Fruit fly (Drosophila melanogaster): ENCODE measurements around the gene HP4.

HP4 gene

dm6 chr3L:8024278-8025140 lies 48.6 kb upstream of the HP4 start (continued):
- TF ChIP-seq slbo (GFP tag; IDR thresholded peaks at IDR 0.05) (peak; percentile 72), lab (GFP tag; optimal IDR thresholded peaks at IDR 0.05) (peak; percentile 46), ara (GFP tag; IDR thresholded peaks at IDR 0.05) (peak; percentile 52), CG11696 (GFP tag; IDR thresholded peaks at IDR 0.05) (peak; percentile 67), unpg (GFP tag; optimal IDR thresholded peaks at IDR 0.05) (peak; percentile 24), CG30403 (GFP tag; optimal IDR thresholded peaks at IDR 0.05) (peak; percentile 40), CG17359 (tag; optimal IDR thresholded peaks at IDR 0.05) (peak; percentile 47), Fer3 (tag; optimal IDR thresholded peaks at IDR 0.05) (peak; percentile 27), D19A (tag; optimal IDR thresholded peaks at IDR 0.05) (peak; percentile 27), CG9727 (GFP tag; optimal IDR thresholded peaks at IDR 0.05) (no peak), Sry-β (GFP tag; optimal IDR thresholded peaks at IDR 0.05) (peak; percentile 22), CG34422 (GFP tag; IDR thresholded peaks at IDR 0.05) (peak; percentile 64), HLHmδ (GFP tag; optimal IDR thresholded peaks at IDR 0.05) (peak; percentile 52), CG3847 (GFP tag; IDR thresholded peaks at IDR 0.05) (peak; percentile 19; the same call in 1 of the 2 replicates), CG32532 (GFP tag; IDR thresholded peaks at IDR 0.05) (peak; percentile 82), nerfin-1 (tag; optimal IDR thresholded peaks at IDR 0.05) (peak; percentile 83), CG11695 (GFP tag; IDR thresholded peaks at IDR 0.05) (peak; percentile 82), kah (GFP tag; optimal IDR thresholded peaks at IDR 0.05) (no peak), CG7839 (tag; optimal IDR thresholded peaks at IDR 0.05) (peak; percentile 56), wor (GFP tag; IDR thresholded peaks at IDR 0.05) (peak; percentile 46; the same call in 1 of the 2 replicates), Scr (GFP tag; IDR thresholded peaks at IDR 0.05; ENCODE audit: partially characterized antibody) (no peak), onecut (GFP tag; IDR thresholded peaks at IDR 0.05) (0 out of 2 replicates have a peak, but pooled peaks have one; percentile 15), CG3281 (GFP tag; optimal IDR thresholded peaks at IDR 0.05) (peak; percentile 24), ind (GFP tag; optimal IDR thresholded peaks at IDR 0.05) (peak; percentile 57), ci (GFP tag; IDR thresholded peaks at IDR 0.05) (no peak), Max (GFP tag; optimal IDR thresholded peaks at IDR 0.05) (peak; percentile 55), ro (GFP tag; IDR thresholded peaks at IDR 0.05) (peak; percentile 23; the same call in 1 of the 2 replicates), CG6689 (GFP tag; IDR thresholded peaks at IDR 0.05) (peak; percentile 73), dmrt99B (tag; optimal IDR thresholded peaks at IDR 0.05) (peak; percentile 68), Mrtf (GFP tag; IDR thresholded peaks at IDR 0.05) (peak; percentile 38; the same call in 1 of the 3 replicates), Hey (tag; optimal IDR thresholded peaks at IDR 0.05) (peak; percentile 32), en (GFP tag; optimal IDR thresholded peaks at IDR 0.05) (no peak), sisA (GFP tag; IDR thresholded peaks at IDR 0.05) (peak; percentile 55), HLH3B (GFP tag; IDR thresholded peaks at IDR 0.05) (peak; percentile 68), lbe (GFP tag; optimal IDR thresholded peaks at IDR 0.05) (peak; percentile 15), Sox100B (GFP tag; optimal IDR thresholded peaks at IDR 0.05) (peak; percentile 69), NFAT (GFP tag; IDR thresholded peaks at IDR 0.05) (0 out of 2 replicates have a peak, but pooled peaks have one; percentile 43), CG10979 (tag; optimal IDR thresholded peaks at IDR 0.05) (peak; percentile 12), CG14667 (GFP tag; IDR thresholded peaks at IDR 0.05) (peak; percentile 46; the same call in 1 of the 2 replicates), ase (GFP tag; IDR thresholded peaks at IDR 0.05) (peak; percentile 74; the same call in 2 of the 3 replicates), psq (GFP tag; optimal IDR thresholded peaks at IDR 0.05) (no peak), CG12942 (GFP tag; optimal IDR thresholded peaks at IDR 0.05) (no peak), CG12769 (tag; optimal IDR thresholded peaks at IDR 0.05) (peak; percentile 98), H2.0 (GFP tag; IDR thresholded peaks at IDR 0.05) (peak; percentile 10; the same call in 1 of the 2 replicates), tgo (GFP tag; IDR thresholded peaks at IDR 0.05) (peak; percentile 72), CG9932 (GFP tag; IDR thresholded peaks at IDR 0.05) (peak; percentile 60), CG17829 (tag; optimal IDR thresholded peaks at IDR 0.05) (peak; percentile 24), ttk (GFP tag; IDR thresholded peaks at IDR 0.05) (peak; percentile 58; the same call in 1 of the 2 replicates), CG8388 (GFP tag; optimal IDR thresholded peaks at IDR 0.05) (peak; percentile 93)

Measured in whole organism, embryonic.